Fruit fly (Drosophila melanogaster): ENCODE results near the gene CG32554.

- TF ChIP-seq psq (optimal IDR thresholded peaks at IDR 0.05) (no peak), Myc (optimal IDR thresholded peaks at IDR 0.05) (no peak), Sin3A (optimal IDR thresholded peaks at IDR 0.05) (no peak)
Measured at dm6 chrX:17882769-17883168, 30.3 kb upstream of the CG32554 start.
